Worm (Caenorhabditis elegans): ENCODE results near the gene C34C12.12.

Gene C34C12.12

DNA sequence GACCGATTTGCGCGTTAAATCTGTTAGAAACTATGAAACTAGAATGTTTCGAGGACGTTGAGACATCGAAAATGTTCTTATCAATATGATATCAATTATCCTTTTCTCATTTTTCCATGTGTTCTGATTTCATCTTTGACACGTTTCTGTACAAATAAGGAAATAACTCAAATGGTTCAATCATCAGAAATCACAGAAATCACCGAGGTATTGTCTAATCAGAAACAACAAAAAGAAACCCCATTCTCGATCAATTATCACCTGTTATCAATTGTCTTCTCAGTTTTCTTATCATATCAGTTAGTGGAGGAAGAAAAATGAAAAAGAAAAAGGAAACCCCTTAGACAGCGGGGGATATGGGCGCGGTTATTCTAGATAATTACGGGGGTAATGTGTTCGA is 17.8 kb upstream of the C34C12.12 start (continued):
- TF ChIP-seq efl-1 (optimal IDR thresholded peaks at IDR 0.05) = no peak
- no peak for TF ChIP-seq efl-1 (GFP tag; optimal IDR thresholded peaks at IDR 0.05 in 1 of 2)
- peak; percentile 46 for TF ChIP-seq elt-2 (tag; optimal IDR thresholded peaks at IDR 0.05)
- peak; percentile 41 for TF ChIP-seq nhr-71 (tag; optimal IDR thresholded peaks at IDR 0.05)
- no peak for TF ChIP-seq C16A3.4 (tag; optimal IDR thresholded peaks at IDR 0.05)
- TF ChIP-seq C34B4.2 (tag; optimal IDR thresholded peaks at IDR 0.05) = no peak
- no peak for TF ChIP-seq ztf-4 (tag; optimal IDR thresholded peaks at IDR 0.05)
- no peak for TF ChIP-seq mdl-1 (tag; optimal IDR thresholded peaks at IDR 0.05)
- TF ChIP-seq ceh-90 (tag; optimal IDR thresholded peaks at IDR 0.05) = no peak
- TF ChIP-seq blmp-1 (tag; optimal IDR thresholded peaks at IDR 0.05) = peak; percentile 70
- no peak for TF ChIP-seq dsc-1 (tag; optimal IDR thresholded peaks at IDR 0.05)
- no peak for TF ChIP-seq unc-98 (GFP tag; IDR thresholded peaks at IDR 0.05)
- peak in 5 of 6 experiments; percentile 37 to 92 (median 44) for TF ChIP-seq elt-3 (tag; optimal IDR thresholded peaks at IDR 0.05)
- TF ChIP-seq rnt-1 (tag; optimal IDR thresholded peaks at IDR 0.05) = no peak
- TF ChIP-seq xbp-1 (tag; optimal IDR thresholded peaks at IDR 0.05) = no peak
- no peak for TF ChIP-seq lin-39 (tag; optimal IDR thresholded peaks at IDR 0.05)
- no peak for TF ChIP-seq hlh-17 (GFP tag; optimal IDR thresholded peaks at IDR 0.05; ENCODE audit: borderline replicate concordance)
- TF ChIP-seq F16B12.6 (tag; optimal IDR thresholded peaks at IDR 0.05) = no peak
- TF ChIP-seq ces-1 (GFP tag; optimal IDR thresholded peaks at IDR 0.05) = no peak
- TF ChIP-seq isw-1 (GFP tag; IDR thresholded peaks at IDR 0.05) = no peak
- no peak for TF ChIP-seq nhr-76 (tag; optimal IDR thresholded peaks at IDR 0.05)
- peak; percentile 34 for TF ChIP-seq nhr-20 (tag; optimal IDR thresholded peaks at IDR 0.05)
- TF ChIP-seq zip-4 (GFP tag; optimal IDR thresholded peaks at IDR 0.05) = no peak

DNA sequence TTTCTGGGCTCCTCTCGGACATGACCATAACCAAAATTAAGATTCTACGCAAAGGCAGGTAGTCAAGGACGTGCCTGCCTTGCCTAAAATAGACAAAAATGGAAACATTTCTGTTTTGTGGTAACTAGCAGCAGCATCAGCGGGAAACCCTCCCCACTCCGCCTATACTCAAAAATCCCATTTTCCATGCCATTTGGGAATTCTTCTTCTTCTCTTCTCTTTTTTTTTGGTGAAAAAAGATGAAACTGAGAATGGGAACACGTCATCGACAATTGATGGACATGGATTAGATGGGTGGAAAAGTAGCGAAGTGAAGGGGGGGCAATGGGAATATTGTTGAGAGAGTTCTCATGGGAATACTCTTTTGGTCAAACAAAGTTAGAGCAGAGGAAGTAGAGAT is 15.9 kb upstream of the C34C12.12 start:
- TF ChIP-seq nhr-85 (tag) (peak; percentile 53), lin-14 (GFP tag; optimal IDR thresholded peaks at IDR 0.05) (peak; percentile 89), blmp-1 (tag; optimal IDR thresholded peaks at IDR 0.05) (peak; percentile 29), ceh-82 (tag; optimal IDR thresholded peaks at IDR 0.05) (peak in 1 of 3 experiments; percentile 1), nhr-71 (tag; optimal IDR thresholded peaks at IDR 0.05) (peak; percentile 3), aly-2 (tag; optimal IDR thresholded peaks at IDR 0.05) (no peak), efl-3 (GFP tag; optimal IDR thresholded peaks at IDR 0.05) (no peak)

DNA sequence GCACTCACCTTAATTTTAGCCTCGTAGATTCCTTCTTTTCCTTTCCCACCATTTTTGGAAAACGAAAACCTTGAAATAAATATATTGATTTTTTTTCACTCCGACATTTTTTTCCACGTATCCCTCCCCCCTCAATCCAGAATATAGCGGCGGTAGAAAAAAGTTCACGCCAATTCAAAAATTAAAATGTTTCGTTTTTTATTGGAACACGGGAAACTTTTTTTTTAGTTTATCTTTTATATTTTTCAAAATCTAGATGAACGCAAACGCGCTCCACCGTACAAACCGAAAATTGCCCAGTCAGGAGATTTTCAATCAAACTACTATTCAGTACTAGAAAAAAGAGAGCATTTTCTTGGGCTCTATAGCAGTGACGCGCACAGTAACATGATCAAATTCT is 8.9 kb upstream of the C34C12.12 start, which contains the start of gene spe-41:
spe-41 (minus strand) TSS at position 72 of the 400 bp plus-strand sequence.
- TF ChIP-seq ets-5 (GFP tag; IDR thresholded peaks at IDR 0.05) = no peak
- TF ChIP-seq tlp-1 (tag; optimal IDR thresholded peaks at IDR 0.05) = no peak
- TF ChIP-seq nhr-237 (tag; optimal IDR thresholded peaks at IDR 0.05) = no peak
- TF ChIP-seq tbx-2 (tag; optimal IDR thresholded peaks at IDR 0.05) = no peak
- no peak for TF ChIP-seq isw-1 (GFP tag; IDR thresholded peaks at IDR 0.05)
- no peak for TF ChIP-seq fkh-8 (tag; optimal IDR thresholded peaks at IDR 0.05)
- no peak for TF ChIP-seq egl-13 (tag; optimal IDR thresholded peaks at IDR 0.05)
- no peak for TF ChIP-seq nhr-90 (tag; optimal IDR thresholded peaks at IDR 0.05; ENCODE audit: poor library complexity)
- no peak for TF ChIP-seq nhr-85 (tag)
- TF ChIP-seq zip-4 (GFP tag; optimal IDR thresholded peaks at IDR 0.05) = no peak
- TF ChIP-seq Y116A8C.19 (tag; optimal IDR thresholded peaks at IDR 0.05; ENCODE audit: borderline replicate concordance) = no peak
- no peak for TF ChIP-seq unc-98 (GFP tag; IDR thresholded peaks at IDR 0.05)
- TF ChIP-seq dpl-1 (GFP tag; optimal IDR thresholded peaks at IDR 0.05) = no peak
- TF ChIP-seq unc-86 (tag; optimal IDR thresholded peaks at IDR 0.05) = no peak
- TF ChIP-seq aly-2 (tag; optimal IDR thresholded peaks at IDR 0.05) = no peak
- TF ChIP-seq nhr-19 (GFP tag; conservative IDR thresholded peaks at IDR 0.05) = no peak
- TF ChIP-seq skn-1 (tag; optimal IDR thresholded peaks at IDR 0.05) = no peak
- TF ChIP-seq xbp-1 (tag; optimal IDR thresholded peaks at IDR 0.05) = no peak
